Fruit fly (Drosophila melanogaster) whole organism, pupa: ENCODE measurements around the gene stg1.

Experiments
- CG10348 ChIP-seq: fragments of 200-800 bp; sonication (Bioruptor generic); IDR thresholded peaks from 2 replicates; pipeline ENCODE4 v1.3.6; 2022; ENCODE audit warnings: missing biosample characterization, missing genetic modification characterization
- CG12605 ChIP-seq: fragments of 200-800 bp; sonication (Bioruptor generic); IDR thresholded peaks from 2 replicates; pipeline ENCODE4 v1.3.6; 2022; ENCODE audit warnings: missing biosample characterization, missing genetic modification characterization
- CG13204 ChIP-seq: fragments of 200-800 bp; sonication (Bioruptor generic); optimal IDR thresholded peaks from 2 replicates; lab custom pipeline; 2018; ENCODE audit warnings: missing biosample characterization, mild to moderate bottlenecking, missing genetic modification characterization, moderate library complexity
- CG14655 ChIP-seq: fragments of 200-800 bp; sonication (Bioruptor generic); optimal IDR thresholded peaks from 3 replicates; lab custom pipeline; 2017; ENCODE audit warnings: mild to moderate bottlenecking, missing biosample characterization, missing genetic modification reagents, missing genetic modification characterization
- CG15710 ChIP-seq: fragments of 200-800 bp; sonication (Bioruptor generic); optimal IDR thresholded peaks from 2 replicates; lab custom pipeline; 2018; ENCODE audit warnings: missing biosample characterization, mild to moderate bottlenecking, missing genetic modification characterization, moderate library complexity
- CG17806 ChIP-seq: fragments of 200-800 bp; sonication (Bioruptor generic); optimal IDR thresholded peaks from 2 replicates; lab custom pipeline; 2018; ENCODE audit warnings: missing biosample characterization, mild to moderate bottlenecking, missing genetic modification characterization, moderate library complexity
- CG32121 ChIP-seq: fragments of 200-800 bp; sonication (Bioruptor generic); IDR thresholded peaks from 2 replicates; pipeline ENCODE4 v1.3.6; 2022; ENCODE audit warnings: missing biosample characterization, missing genetic modification characterization
- CG34367 ChIP-seq: fragments of 200-800 bp; sonication (Bioruptor generic); optimal IDR thresholded peaks from 2 replicates; lab custom pipeline; 2018; ENCODE audit warnings: missing biosample characterization, mild to moderate bottlenecking, missing genetic modification characterization
- CG4496 ChIP-seq: fragments of 200-800 bp; sonication (Bioruptor generic); IDR thresholded peaks from 3 replicates; pipeline ENCODE4 v1.3.6; 2022; ENCODE audit warnings: missing biosample characterization, missing genetic modification characterization
- CG8159 ChIP-seq: fragments of 200-800 bp; sonication (Bioruptor generic); optimal IDR thresholded peaks from 3 replicates; lab custom pipeline; 2018; ENCODE audit warnings: missing biosample characterization, mild to moderate bottlenecking, missing genetic modification characterization, moderate library complexity
- CG8301 ChIP-seq: fragments of 200-800 bp; sonication (Bioruptor generic); optimal IDR thresholded peaks from 2 replicates; lab custom pipeline; 2018; ENCODE audit warnings: missing biosample characterization, mild to moderate bottlenecking, missing genetic modification characterization
- CG9948 ChIP-seq: fragments of 200-800 bp; sonication (Bioruptor generic); optimal IDR thresholded peaks from 2 replicates; lab custom pipeline; 2018; ENCODE audit warnings: missing biosample characterization, mild to moderate bottlenecking, missing genetic modification characterization, moderate library complexity
- D1 ChIP-seq: fragments of 200-800 bp; sonication (Bioruptor generic); optimal IDR thresholded peaks from 2 replicates; lab custom pipeline; 2018; ENCODE audit warnings: missing biosample characterization, mild to moderate bottlenecking, missing genetic modification characterization, moderate library complexity
- EcR ChIP-seq: fragments of 200-800 bp; sonication (Bioruptor generic); optimal IDR thresholded peaks from 3 replicates; lab custom pipeline; 2019; ENCODE audit warnings: missing biosample characterization, missing genetic modification characterization, mild to moderate bottlenecking, moderate library complexity, missing genetic modification reagents
- Ets98B ChIP-seq: fragments of 200-800 bp; sonication (Bioruptor generic); IDR thresholded peaks from 2 replicates; pipeline ENCODE4 v1.3.6; 2022; ENCODE audit warnings: missing biosample characterization, missing genetic modification characterization
- Pif1A ChIP-seq: fragments of 200-800 bp; sonication (Bioruptor generic); optimal IDR thresholded peaks from 3 replicates; lab custom pipeline; 2016; ENCODE audit warnings: missing biosample characterization, missing genetic modification characterization
- Pif1B ChIP-seq: fragments of 200-800 bp; sonication (Bioruptor generic); optimal IDR thresholded peaks from 3 replicates; lab custom pipeline; 2016; ENCODE audit warnings: missing biosample characterization, missing genetic modification characterization
- Snoo ChIP-seq: fragments of 200-800 bp; sonication (Bioruptor generic); optimal IDR thresholded peaks from 3 replicates; lab custom pipeline; 2017; ENCODE audit warnings: missing biosample characterization, mild to moderate bottlenecking, missing genetic modification characterization, inconsistent platforms
- fd96Ca ChIP-seq: fragments of 200-800 bp; sonication (Bioruptor generic); IDR thresholded peaks from 3 replicates; pipeline ENCODE4 v1.3.6; 2022; ENCODE audit warnings: missing biosample characterization, missing genetic modification characterization
- gl ChIP-seq: fragments of 200-800 bp; sonication (Bioruptor generic); optimal IDR thresholded peaks from 2 replicates; lab custom pipeline; 2018; ENCODE audit warnings: missing biosample characterization, mild to moderate bottlenecking, missing genetic modification characterization
- rn ChIP-seq: fragments of 200-800 bp; sonication (Bioruptor generic); IDR thresholded peaks from 2 replicates; pipeline ENCODE4 v1.3.6; 2022; ENCODE audit warnings: missing biosample characterization, missing genetic modification characterization

The stg1 gene

dm6 chrX:21046141-21046540, 47.5 kb upstream of the stg1 start:
- TF ChIP-seq CG14655, result no peak
- TF ChIP-seq Pif1B (GFP tag; lab: Kevin White, UChicago), result no peak
- TF ChIP-seq CG4496, result no peak
- no peak for TF ChIP-seq CG15710 (tag; lab: Kevin White, UChicago)
- no peak for TF ChIP-seq Ets98B

dm6 chrX:21047717-21048116, 45.9 kb upstream of the stg1 start:
- TF ChIP-seq CG4496 (no peak), CG12605 (no peak), CG34367 (tag; lab: Kevin White, UChicago) (no peak)

dm6 chrX:21053099-21053715, 40.4 kb upstream of the stg1 start:
- TF ChIP-seq CG4496 (peak; percentile 80), CG8301 (tag; lab: Kevin White, UChicago) (peak; percentile 27), CG14655 (peak; percentile 26), CG34367 (tag; lab: Kevin White, UChicago) (peak; percentile 66), gl (tag; lab: Kevin White, UChicago) (peak; percentile 56), Snoo (tag; lab: Kevin White, UChicago) (peak; percentile 86), CG9948 (tag; lab: Kevin White, UChicago) (peak; percentile 13), CG10348 (GFP tag; lab: Robert Waterston, UW) (no peak), D1 (tag; lab: Kevin White, UChicago) (no peak), Ets98B (peak; percentile 38; the same call in 1 of the 2 replicates), CG15710 (tag; lab: Kevin White, UChicago) (peak; percentile 47), CG17806 (peak; percentile 28), CG32121 (no peak), EcR (GFP tag; lab: Kevin White, UChicago) (peak; percentile 40), CG13204 (GFP tag; lab: Kevin White, UChicago) (peak; percentile 65), Pif1B (GFP tag; lab: Kevin White, UChicago) (peak; percentile 58), Pif1A (GFP tag; lab: Kevin White, UChicago) (peak; percentile 70), CG8159 (tag; lab: Kevin White, UChicago) (peak; percentile 45), CG12605 (peak; percentile 78), fd96Ca (GFP tag; lab: Robert Waterston, UW) (peak; percentile 54; the same call in 1 of the 3 replicates), rn (no peak)

- peak; percentile 98 for TF ChIP-seq CG17806
- TF ChIP-seq CG8301 (tag; lab: Kevin White, UChicago), result peak; percentile 98
- TF ChIP-seq CG10348 (GFP tag; lab: Robert Waterston, UW), result peak; percentile 76
- TF ChIP-seq CG15710 (tag; lab: Kevin White, UChicago), result peak; percentile 97
- TF ChIP-seq Snoo (tag; lab: Kevin White, UChicago), result peak; percentile 99
- peak; percentile 98 for TF ChIP-seq fd96Ca (GFP tag; lab: Robert Waterston, UW)
- peak; percentile 97 for TF ChIP-seq CG8159 (tag; lab: Kevin White, UChicago)
- TF ChIP-seq gl (tag; lab: Kevin White, UChicago), result peak; percentile 97
- TF ChIP-seq CG4496, result peak; percentile 99
- peak; percentile 93 for TF ChIP-seq D1 (tag; lab: Kevin White, UChicago)
- peak; percentile 97 for TF ChIP-seq CG32121
- peak; percentile 99 for TF ChIP-seq Pif1A (GFP tag; lab: Kevin White, UChicago)
- TF ChIP-seq rn, result peak; percentile 86
- TF ChIP-seq CG14655, result peak; percentile 98
- TF ChIP-seq Pif1B (GFP tag; lab: Kevin White, UChicago), result peak; percentile 99
- peak; percentile 71 for TF ChIP-seq EcR (GFP tag; lab: Kevin White, UChicago)
- peak; percentile 97 for TF ChIP-seq CG9948 (tag; lab: Kevin White, UChicago)
- TF ChIP-seq CG13204 (GFP tag; lab: Kevin White, UChicago), result peak; percentile 96
- TF ChIP-seq CG12605, result peak; percentile 98
- TF ChIP-seq CG34367 (tag; lab: Kevin White, UChicago), result peak; percentile 98
- peak; percentile 97 for TF ChIP-seq Ets98B
Measured at dm6 chrX:21053849-21054581, 39.6 kb upstream of the stg1 start, which contains the start of the genes Stt3A and bves. Stt3A (minus strand) TSS chrX:21053937. bves (plus strand) TSS chrX:21053963.

- TF ChIP-seq CG9948 (tag; lab: Kevin White, UChicago) (no peak), CG14655 (peak; percentile 36), Snoo (tag; lab: Kevin White, UChicago) (no peak), CG10348 (GFP tag; lab: Robert Waterston, UW) (no peak), CG17806 (no peak), CG8159 (tag; lab: Kevin White, UChicago) (no peak), Pif1A (GFP tag; lab: Kevin White, UChicago) (no peak), CG12605 (peak; percentile 58; the same call in 1 of the 2 replicates), Pif1B (GFP tag; lab: Kevin White, UChicago) (no peak), fd96Ca (GFP tag; lab: Robert Waterston, UW) (peak; percentile 74; the same call in 2 of the 3 replicates), Ets98B (peak; percentile 61), D1 (tag; lab: Kevin White, UChicago) (no peak), CG15710 (tag; lab: Kevin White, UChicago) (peak; percentile 21), EcR (GFP tag; lab: Kevin White, UChicago) (peak; percentile 64), CG8301 (tag; lab: Kevin White, UChicago) (peak; percentile 22), CG34367 (tag; lab: Kevin White, UChicago) (no peak), rn (no peak), CG4496 (peak; percentile 50; the same call in 2 of the 3 replicates), CG32121 (peak; percentile 58; the same call in 1 of the 2 replicates), CG13204 (GFP tag; lab: Kevin White, UChicago) (peak; percentile 69), gl (tag; lab: Kevin White, UChicago) (peak; percentile 51)
Measured at dm6 chrX:21054963-21055480, 38.6 kb upstream of the stg1 start.
